Fruit fly (Drosophila melanogaster) whole organism, adult: ENCODE results near the gene His3.3A.

ENCODE experiments used
- CG12768 ChIP-seq: fragments of 200-800 bp; sonication (Bioruptor generic); optimal IDR thresholded peaks from 2 replicates; lab custom pipeline; 2017; ENCODE audit warnings: missing biosample characterization, missing genetic modification characterization, mild to moderate bottlenecking, moderate library complexity, missing genetic modification reagents
- CG33017 ChIP-seq: fragments of 200-800 bp; sonication (Bioruptor generic); optimal IDR thresholded peaks from 2 replicates; lab custom pipeline; 2018; ENCODE audit warnings: missing biosample characterization, mild to moderate bottlenecking, missing genetic modification characterization, moderate library complexity
- CG5204 ChIP-seq: fragments of 200-800 bp; sonication (Bioruptor generic); optimal IDR thresholded peaks from 2 replicates; lab custom pipeline; 2016; ENCODE audit warnings: missing biosample characterization, missing genetic modification characterization
- Clk ChIP-seq: fragments of 200-800 bp; sonication (Bioruptor generic); optimal IDR thresholded peaks from 2 replicates; lab custom pipeline; 2017; ENCODE audit warnings: missing biosample characterization, missing genetic modification characterization
- Crg-1 ChIP-seq: fragments of 200-800 bp; sonication (Bioruptor generic); optimal IDR thresholded peaks from 2 replicates; lab custom pipeline; 2016; ENCODE audit warnings: missing biosample characterization, missing genetic modification characterization
- Mnt ChIP-seq: fragments of 200-800 bp; sonication (Bioruptor generic); optimal IDR thresholded peaks from 2 replicates; lab custom pipeline; 2016; ENCODE audit warnings: missing biosample characterization, mild to moderate bottlenecking, missing genetic modification characterization
- toe ChIP-seq: fragments of 200-800 bp; sonication (Bioruptor generic); optimal IDR thresholded peaks from 2 replicates; lab custom pipeline; 2016; ENCODE audit warnings: missing biosample characterization, missing genetic modification characterization

dm6 chr2L:5028091-5028490 is 26.8 kb upstream of the His3.3A start, which contains the start of gene vkg:
- TF ChIP-seq CG12768, result no peak
- no peak for TF ChIP-seq Crg-1 (GFP tag; lab: Kevin White, UChicago)
- no peak for TF ChIP-seq CG33017 (tag; lab: Kevin White, UChicago)
- no peak for TF ChIP-seq Mnt
- no peak for TF ChIP-seq toe (GFP tag; lab: Kevin White, UChicago)
- no peak for TF ChIP-seq Clk (GFP tag; lab: Kevin White, UChicago)
- TF ChIP-seq CG5204 (GFP tag; lab: Kevin White, UChicago), result no peak
